Fruit fly (Drosophila melanogaster) whole organism, embryonic: ENCODE measurements around the gene Bx.

Experiments used
- Adf1 ChIP-seq: fragments of 200-800 bp; sonication (Bioruptor generic); IDR thresholded peaks from 2 replicates; pipeline ENCODE4 v1.3.6; 2022; ENCODE audit warnings: missing biosample characterization, missing genetic modification characterization
- B-H2 ChIP-seq: fragments of 200-800 bp; sonication (Bioruptor generic); optimal IDR thresholded peaks from 2 replicates; lab custom pipeline; 2018; ENCODE audit warnings: missing biosample characterization, mild to moderate bottlenecking, missing genetic modification characterization
- BEAF-32 ChIP-seq: fragments of 200-800 bp; sonication (Bioruptor generic); optimal IDR thresholded peaks from 3 replicates; lab custom pipeline; 2017; ENCODE audit warnings: missing biosample characterization, missing genetic modification characterization, mild to moderate bottlenecking, moderate library complexity, missing genetic modification reagents
- Bgb ChIP-seq: fragments of 200-800 bp; sonication (Bioruptor generic); IDR thresholded peaks from 2 replicates; pipeline ENCODE4 v1.3.6; 2022; ENCODE audit warnings: missing biosample characterization, missing genetic modification characterization; ENCODE audit not compliant: partially characterized antibody
- CG10543 ChIP-seq: fragments of 200-800 bp; sonication (Bioruptor generic); optimal IDR thresholded peaks from 3 replicates; lab custom pipeline; 2017; ENCODE audit warnings: missing biosample characterization, mild to moderate bottlenecking, missing genetic modification characterization, moderate library complexity
- CG10979 ChIP-seq: fragments of 200-800 bp; sonication (Bioruptor generic); optimal IDR thresholded peaks from 2 replicates; lab custom pipeline; 2018; ENCODE audit warnings: missing biosample characterization, mild to moderate bottlenecking, missing genetic modification characterization, moderate library complexity
- CG13287 ChIP-seq: fragments of 200-800 bp; sonication (Bioruptor generic); IDR thresholded peaks from 2 replicates; pipeline ENCODE4 v1.3.6; 2022; ENCODE audit warnings: missing biosample characterization, missing genetic modification characterization; ENCODE audit not compliant: partially characterized antibody
- CG14441 ChIP-seq: fragments of 200-800 bp; sonication (Bioruptor generic); IDR thresholded peaks from 2 replicates; pipeline ENCODE4 v1.3.6; 2022; ENCODE audit warnings: missing biosample characterization, missing genetic modification characterization
- CG16863 ChIP-seq: fragments of 200-800 bp; sonication (Bioruptor generic); optimal IDR thresholded peaks from 3 replicates; lab custom pipeline; 2016; ENCODE audit warnings: missing biosample characterization, missing genetic modification characterization
- CG31388 ChIP-seq: fragments of 200-800 bp; sonication (Bioruptor generic); optimal IDR thresholded peaks from 2 replicates; lab custom pipeline; 2016; ENCODE audit warnings: missing biosample characterization, missing genetic modification characterization
- CG32532 ChIP-seq: fragments of 200-800 bp; sonication (Bioruptor generic); IDR thresholded peaks from 2 replicates; pipeline ENCODE4 v1.3.6; 2022; ENCODE audit warnings: missing biosample characterization, missing genetic modification characterization
- CG32767 ChIP-seq: fragments of 200-800 bp; sonication (Bioruptor generic); IDR thresholded peaks from 2 replicates; pipeline ENCODE4 v1.3.6; 2022; ENCODE audit warnings: missing biosample characterization, missing genetic modification characterization
- CG3838 ChIP-seq: fragments of 200-800 bp; sonication (Bioruptor generic); optimal IDR thresholded peaks from 3 replicates; lab custom pipeline; 2016; ENCODE audit warnings: missing biosample characterization, missing genetic modification characterization
- CG6683 ChIP-seq: fragments of 200-800 bp; sonication (Bioruptor generic); optimal IDR thresholded peaks from 2 replicates; lab custom pipeline; 2017; ENCODE audit warnings: missing biosample characterization, mild to moderate bottlenecking, missing genetic modification characterization, missing genetic modification reagents
- CG8478 ChIP-seq: fragments of >200 bp; optimal IDR thresholded peaks from 2 replicates; lab custom pipeline; 2018
- Camta ChIP-seq: fragments of 200-800 bp; sonication (Bioruptor generic); optimal IDR thresholded peaks from 2 replicates; lab custom pipeline; 2016; ENCODE audit warnings: missing biosample characterization, missing genetic modification characterization
- Dbx ChIP-seq: fragments of 200-800 bp; sonication (Bioruptor generic); IDR thresholded peaks from 3 replicates; pipeline ENCODE4 v1.3.6; 2022; ENCODE audit warnings: missing biosample characterization, missing genetic modification characterization
- Eip74EF ChIP-seq, 2 experiments: fragments of 200-800 bp in 1 of 2; fragments of >200 bp in 1 of 2; sonication (Bioruptor generic) in 1 of 2; optimal IDR thresholded peaks; 2 replicates each; lab custom pipeline; 2017 to 2019; ENCODE audit warnings: missing biosample characterization in 2 of 2, missing genetic modification characterization in 2 of 2, mild to moderate bottlenecking in 1 of 2, moderate library complexity in 1 of 2
- Gug ChIP-seq: fragments of 200-800 bp; sonication (Bioruptor generic); IDR thresholded peaks from 4 replicates; pipeline ENCODE4 v1.3.6; 2022; ENCODE audit warnings: missing biosample characterization, missing genetic modification characterization
- HmgD ChIP-seq: fragments of 200-800 bp; sonication (Bioruptor generic); optimal IDR thresholded peaks from 3 replicates; lab custom pipeline; 2016; ENCODE audit warnings: missing biosample characterization, missing genetic modification characterization
- Lhr ChIP-seq: fragments of 200-800 bp; sonication (Bioruptor generic); optimal IDR thresholded peaks from 3 replicates; lab custom pipeline; 2017; ENCODE audit warnings: mild to moderate bottlenecking, missing biosample characterization, missing genetic modification reagents, missing genetic modification characterization
- MTF-1 ChIP-seq: fragments of 200-800 bp; sonication (Bioruptor generic); optimal IDR thresholded peaks from 2 replicates; lab custom pipeline; 2018; ENCODE audit warnings: missing biosample characterization, mild to moderate bottlenecking, missing genetic modification characterization, borderline replicate concordance
- Myb ChIP-seq: fragments of 200-800 bp; sonication (Bioruptor generic); optimal IDR thresholded peaks from 2 replicates; lab custom pipeline; 2016; ENCODE audit warnings: missing biosample characterization, missing genetic modification characterization
- NC2α ChIP-seq: fragments of 200-800 bp; sonication (Bioruptor generic); optimal IDR thresholded peaks from 2 replicates; lab custom pipeline; 2016; ENCODE audit warnings: missing biosample characterization, missing genetic modification characterization
- Rx ChIP-seq: fragments of 200-800 bp; sonication (Bioruptor generic); IDR thresholded peaks from 2 replicates; pipeline ENCODE4 v1.3.6; 2022; ENCODE audit warnings: missing biosample characterization, missing genetic modification characterization
- Sry-δ ChIP-seq: fragments of 200-800 bp; sonication (Bioruptor generic); optimal IDR thresholded peaks from 2 replicates; lab custom pipeline; 2016; ENCODE audit warnings: missing biosample characterization, missing genetic modification characterization
- YL-1 ChIP-seq: fragments of 200-800 bp; sonication (Bioruptor generic); optimal IDR thresholded peaks from 3 replicates; lab custom pipeline; 2017; ENCODE audit warnings: missing biosample characterization, mild to moderate bottlenecking, missing genetic modification characterization
- bowl ChIP-seq: fragments of 200-800 bp; sonication (Bioruptor generic); IDR thresholded peaks from 2 replicates; pipeline ENCODE4 v1.3.6; 2022; ENCODE audit warnings: missing biosample characterization, missing genetic modification characterization
- cas ChIP-seq: fragments of 200-800 bp; sonication (Bioruptor generic); IDR thresholded peaks from 2 replicates; pipeline ENCODE4 v1.3.6; 2022; ENCODE audit warnings: missing biosample characterization, missing genetic modification characterization
- esg ChIP-seq: fragments of 200-800 bp; sonication (Bioruptor generic); conservative IDR thresholded peaks from 2 replicates; pipeline ENCODE4 v1.3.6; 2022; ENCODE audit warnings: missing biosample characterization, missing genetic modification characterization
- ewg ChIP-seq: fragments of 200-800 bp; sonication (Bioruptor generic); optimal IDR thresholded peaks from 3 replicates; lab custom pipeline; 2017; ENCODE audit warnings: mild to moderate bottlenecking, missing biosample characterization, missing genetic modification reagents, missing genetic modification characterization
- fd102C ChIP-seq: fragments of 200-800 bp; sonication (Bioruptor generic); optimal IDR thresholded peaks from 2 replicates; lab custom pipeline; 2018; ENCODE audit warnings: missing biosample characterization, mild to moderate bottlenecking, missing genetic modification characterization, moderate library complexity
- gcm2 ChIP-seq: fragments of 200-800 bp; sonication (Bioruptor generic); optimal IDR thresholded peaks from 2 replicates; lab custom pipeline; 2016; ENCODE audit warnings: missing biosample characterization, missing genetic modification characterization
- h ChIP-seq: fragments of >200 bp; optimal IDR thresholded peaks from 2 replicates; lab custom pipeline; 2017
- inv ChIP-seq: fragments of 200-800 bp; sonication (Bioruptor generic); IDR thresholded peaks from 2 replicates; pipeline ENCODE4 v1.3.6; 2022; ENCODE audit warnings: missing biosample characterization, missing genetic modification characterization; ENCODE audit not compliant: partially characterized antibody
- klu ChIP-seq: fragments of 200-800 bp; sonication (Bioruptor generic); IDR thresholded peaks from 2 replicates; pipeline ENCODE4 v1.3.6; 2022; ENCODE audit warnings: missing biosample characterization, missing genetic modification characterization
- mld ChIP-seq: fragments of 200-800 bp; sonication (Bioruptor generic); IDR thresholded peaks from 3 replicates; pipeline ENCODE4 v1.3.6; 2022; ENCODE audit warnings: missing biosample characterization, missing genetic modification characterization; ENCODE audit not compliant: partially characterized antibody
- pita ChIP-seq: fragments of 200-800 bp; sonication (Bioruptor generic); optimal IDR thresholded peaks from 2 replicates; lab custom pipeline; 2017; ENCODE audit warnings: missing biosample characterization, mild to moderate bottlenecking, missing genetic modification characterization
- repo ChIP-seq: fragments of 200-800 bp; sonication (Bioruptor generic); optimal IDR thresholded peaks from 2 replicates; lab custom pipeline; 2016; ENCODE audit warnings: missing biosample characterization, missing genetic modification characterization
- so ChIP-seq: fragments of 200-800 bp; sonication (Bioruptor generic); IDR thresholded peaks from 3 replicates; pipeline ENCODE4 v1.3.6; 2022; ENCODE audit warnings: missing biosample characterization, missing genetic modification characterization
- stwl ChIP-seq: fragments of 200-800 bp; sonication (Bioruptor generic); optimal IDR thresholded peaks from 3 replicates; lab custom pipeline; 2018; ENCODE audit warnings: missing biosample characterization, mild to moderate bottlenecking, missing genetic modification characterization, moderate library complexity
- tin ChIP-seq: fragments of 200-800 bp; sonication (Bioruptor generic); optimal IDR thresholded peaks from 3 replicates; lab custom pipeline; 2016; ENCODE audit warnings: missing biosample characterization, missing genetic modification characterization
- tna ChIP-seq: fragments of 200-800 bp; sonication (Bioruptor generic); IDR thresholded peaks from 2 replicates; pipeline ENCODE4 v1.3.6; 2022; ENCODE audit warnings: missing biosample characterization, missing genetic modification characterization; ENCODE audit not compliant: partially characterized antibody
- unc-4 ChIP-seq: fragments of 200-800 bp; sonication (Bioruptor generic); IDR thresholded peaks from 2 replicates; pipeline ENCODE4 v1.3.6; 2022; ENCODE audit warnings: missing biosample characterization, missing genetic modification characterization; ENCODE audit not compliant: partially characterized antibody
- wek ChIP-seq: fragments of 200-800 bp; sonication (Bioruptor generic); optimal IDR thresholded peaks from 3 replicates; lab custom pipeline; 2018; ENCODE audit warnings: missing biosample characterization, mild to moderate bottlenecking, missing genetic modification characterization, moderate library complexity
- z ChIP-seq: fragments of 200-800 bp; sonication (Bioruptor generic); IDR thresholded peaks from 3 replicates; pipeline ENCODE4 v1.3.6; 2022; ENCODE audit warnings: missing biosample characterization, missing genetic modification characterization

Gene Bx

dm6 chrX:18512271-18512679, 3.0 kb upstream of the Bx start, which contains the start of gene Ggt-1 (continued):
- no peak for TF ChIP-seq Rx (GFP tag; lab: Robert Waterston, UW)
- TF ChIP-seq CG32532 (GFP tag; lab: Robert Waterston, UW), result peak; percentile 43; the same call in 1 of the 2 replicates
- no peak for TF ChIP-seq CG3838
- TF ChIP-seq CG10543, result peak; percentile 69
- TF ChIP-seq CG14441, result no peak
- no peak for TF ChIP-seq cas (GFP tag; lab: Robert Waterston, UW)
- peak; percentile 77 for TF ChIP-seq stwl (tag; lab: Kevin White, UChicago)
- TF ChIP-seq gcm2 (GFP tag; lab: Kevin White, UChicago), result peak; percentile 34
- peak; percentile 43 for TF ChIP-seq CG8478 (lab: Kevin White, UChicago)
- no peak for TF ChIP-seq tin
- peak; percentile 67 for TF ChIP-seq Sry-δ (GFP tag; lab: Kevin White, UChicago)
- peak; percentile 12 for TF ChIP-seq Myb
- TF ChIP-seq repo, result no peak
- TF ChIP-seq Dbx (GFP tag; lab: Robert Waterston, UW), result peak; percentile 31; the same call in 1 of the 3 replicates
- no peak for TF ChIP-seq CG16863 (GFP tag; lab: Kevin White, UChicago)
- TF ChIP-seq Eip74EF (GFP tag; optimal IDR thresholded peaks at IDR 0.05; lab: Kevin White, UChicago), result peak in 1 of 2 experiments; percentile 19
- TF ChIP-seq Adf1, result peak; percentile 48; the same call in 1 of the 2 replicates
- TF ChIP-seq BEAF-32 (GFP tag; lab: Kevin White, UChicago), result peak; percentile 83
- TF ChIP-seq NC2α (GFP tag; lab: Kevin White, UChicago), result no peak
- TF ChIP-seq HmgD (GFP tag; lab: Kevin White, UChicago), result no peak
- TF ChIP-seq klu (GFP tag; lab: Robert Waterston, UW), result 0 out of 2 replicates have a peak, but pooled peaks have one; percentile 17
- peak; percentile 27 for TF ChIP-seq B-H2 (GFP tag; lab: Kevin White, UChicago)
- TF ChIP-seq MTF-1, result peak; percentile 100
- peak; percentile 91 for TF ChIP-seq mld (GFP tag; lab: Robert Waterston, UW)
- no peak for TF ChIP-seq ewg (GFP tag; lab: Kevin White, UChicago)
- TF ChIP-seq CG10979, result no peak
- no peak for TF ChIP-seq h (lab: Kevin White, UChicago)
- no peak for TF ChIP-seq esg (GFP tag; lab: Robert Waterston, UW)
- no peak for TF ChIP-seq pita (GFP tag; lab: Kevin White, UChicago)
- no peak for TF ChIP-seq YL-1 (GFP tag; lab: Kevin White, UChicago)
- TF ChIP-seq Bgb (GFP tag; lab: Robert Waterston, UW), result peak; percentile 96
- no peak for TF ChIP-seq bowl
- no peak for TF ChIP-seq CG6683 (GFP tag; lab: Kevin White, UChicago)
- peak; percentile 65 for TF ChIP-seq Lhr (GFP tag; lab: Kevin White, UChicago)
- TF ChIP-seq wek (GFP tag; lab: Kevin White, UChicago), result peak; percentile 3
- peak; percentile 94 for TF ChIP-seq tna
- TF ChIP-seq CG13287 (GFP tag; lab: Robert Waterston, UW), result peak; percentile 97

- TF ChIP-seq so (GFP tag; lab: Robert Waterston, UW), result no peak
- no peak for TF ChIP-seq unc-4 (GFP tag; lab: Robert Waterston, UW)
- TF ChIP-seq Camta (GFP tag; lab: Kevin White, UChicago), result no peak
- TF ChIP-seq CG32767, result no peak
- TF ChIP-seq z (GFP tag; lab: Robert Waterston, UW), result no peak
- no peak for TF ChIP-seq CG31388
- no peak for TF ChIP-seq fd102C (GFP tag; lab: Kevin White, UChicago)
- no peak for TF ChIP-seq inv (GFP tag; lab: Robert Waterston, UW)
- TF ChIP-seq Gug (GFP tag; lab: Robert Waterston, UW), result no peak
Observed at dm6 chrX:18514767-18515166, 461 bp upstream of the Bx start, which contains the start of gene CG6470. CG6470 (minus strand) TSS chrX:18514867.
